Worm (Caenorhabditis elegans) whole organism, young adult: ENCODE measurements around the gene F52C9.3.
A peak's percentile ranks its signal among the peaks of the same experiment; 100 is the strongest.

ENCODE experiments used
- B0019.2 ChIP-seq: fragments of 200-800 bp; sonication (Bioruptor generic); conservative IDR thresholded peaks from 2 replicates; pipeline ENCODE4 v1.3.6; 2022; ENCODE audit warnings: missing genetic modification reagents, missing genetic modification characterization, missing compliant biosample characterization
- C06A6.2 ChIP-seq: fragments of 200-800 bp; sonication (Bioruptor generic); conservative IDR thresholded peaks from 2 replicates; pipeline ENCODE4 v1.3.6; 2022; ENCODE audit warnings: missing genetic modification characterization, missing compliant biosample characterization
- D2030.7 ChIP-seq: fragments of 200-800 bp; sonication (Bioruptor generic); IDR thresholded peaks from 2 replicates; pipeline ENCODE4 v1.3.6; 2022; ENCODE audit warnings: missing genetic modification reagents, missing genetic modification characterization, missing compliant biosample characterization
- F22D6.2 ChIP-seq: sonication (generic microtip); optimal IDR thresholded peaks from 2 replicates; lab custom pipeline; 2016; ENCODE audit warnings: mild to moderate bottlenecking, missing genetic modification characterization, missing compliant biosample characterization
- F37B4.10 ChIP-seq: fragments of 200-800 bp; sonication (Bioruptor generic); IDR thresholded peaks from 2 replicates; pipeline ENCODE4 v1.3.6; 2022; ENCODE audit warnings: missing genetic modification characterization, missing compliant biosample characterization
- F57A8.1 ChIP-seq: fragments of 200-800 bp; sonication (Bioruptor generic); optimal IDR thresholded peaks from 2 replicates; lab custom pipeline; 2018; ENCODE audit warnings: mild to moderate bottlenecking, missing genetic modification characterization, moderate library complexity, missing compliant biosample characterization
- F57C9.4 ChIP-seq: sonication (generic microtip); optimal IDR thresholded peaks from 2 replicates; lab custom pipeline; 2017; ENCODE audit warnings: mild to moderate bottlenecking, missing genetic modification characterization, missing compliant biosample characterization
- K11D2.4 ChIP-seq: fragments of 200-800 bp; sonication (Bioruptor generic); IDR thresholded peaks from 2 replicates; pipeline ENCODE4 v1.3.6; 2022; ENCODE audit warnings: missing genetic modification reagents, missing genetic modification characterization, missing compliant biosample characterization
- ZK185.1 ChIP-seq: sonication (generic microtip); optimal IDR thresholded peaks from 2 replicates; lab custom pipeline; 2016; ENCODE audit warnings: mild to moderate bottlenecking, missing genetic modification characterization, missing compliant biosample characterization; ENCODE audit not compliant: poor library complexity, severe bottlenecking
- aptf-2 ChIP-seq: fragments of 200-800 bp; sonication (Bioruptor generic); conservative IDR thresholded peaks from 2 replicates; pipeline ENCODE4 v1.3.6; 2022; ENCODE audit warnings: missing genetic modification reagents, missing genetic modification characterization, missing compliant biosample characterization
- atf-7 ChIP-seq: sonication (generic microtip); optimal IDR thresholded peaks from 2 replicates; lab custom pipeline; 2017; ENCODE audit warnings: mild to moderate bottlenecking, missing genetic modification characterization, missing compliant biosample characterization
- athp-1 ChIP-seq: sonication (generic microtip); optimal IDR thresholded peaks from 2 replicates; lab custom pipeline; 2017; ENCODE audit warnings: mild to moderate bottlenecking, missing genetic modification characterization, missing compliant biosample characterization
- attf-3 ChIP-seq: fragments of 200-800 bp; sonication (Bioruptor generic); conservative IDR thresholded peaks from 2 replicates; pipeline ENCODE4 v1.3.6; 2022; ENCODE audit warnings: missing genetic modification reagents, missing genetic modification characterization, missing compliant biosample characterization
- ccch-3 ChIP-seq: fragments of 200-800 bp; sonication (Bioruptor generic); optimal IDR thresholded peaks from 2 replicates; lab custom pipeline; 2018; ENCODE audit warnings: mild to moderate bottlenecking, missing genetic modification characterization, missing compliant biosample characterization
- cebp-1 ChIP-seq, 2 experiments: fragments of 200-800 bp in 1 of 2; sonication (Bioruptor generic) in 1 of 2; sonication (generic microtip) in 1 of 2; IDR thresholded peaks in 1 of 2; optimal IDR thresholded peaks in 1 of 2; 2 replicates each; pipeline versions ENCODE4 v1.3.6 to Lab custom; 2017 to 2022; ENCODE audit warnings: missing compliant biosample characterization in 2 of 2, missing genetic modification characterization in 2 of 2, mild to moderate bottlenecking in 1 of 2, missing genetic modification reagents in 1 of 2, moderate library complexity in 1 of 2
- ceh-27 ChIP-seq: fragments of 200-800 bp; sonication (Bioruptor generic); optimal IDR thresholded peaks from 2 replicates; lab custom pipeline; 2018; ENCODE audit warnings: mild to moderate bottlenecking, missing genetic modification characterization, moderate library complexity, missing compliant biosample characterization
- ceh-58 ChIP-seq: fragments of 200-800 bp; sonication (Bioruptor generic); IDR thresholded peaks from 2 replicates; pipeline ENCODE4 v1.3.6; 2022; ENCODE audit warnings: missing genetic modification characterization, missing compliant biosample characterization
- ceh-91 ChIP-seq: fragments of 200-800 bp; sonication (Bioruptor generic); IDR thresholded peaks from 2 replicates; pipeline ENCODE4 v1.3.6; 2022; ENCODE audit warnings: missing genetic modification reagents, missing genetic modification characterization, missing compliant biosample characterization
- dpff-1 ChIP-seq: sonication (generic microtip); optimal IDR thresholded peaks from 2 replicates; lab custom pipeline; 2017; ENCODE audit warnings: mild to moderate bottlenecking, missing genetic modification characterization, missing compliant biosample characterization
- dpl-1 ChIP-seq: fragments of 150-350 bp; optimal IDR thresholded peaks from 2 replicates; lab custom pipeline; 2014; ENCODE audit warnings: missing biosample characterization, missing genetic modification reagents, missing genetic modification characterization
- egl-18 ChIP-seq: fragments of 200-800 bp; sonication (Bioruptor generic); IDR thresholded peaks from 2 replicates; pipeline ENCODE4 v1.3.6; 2022; ENCODE audit warnings: missing genetic modification reagents, missing genetic modification characterization, missing compliant biosample characterization
- egl-44 ChIP-seq: fragments of 200-800 bp; sonication (Bioruptor generic); IDR thresholded peaks from 2 replicates; pipeline ENCODE4 v1.3.6; 2022; ENCODE audit warnings: missing genetic modification reagents, missing genetic modification characterization, missing compliant biosample characterization
- fkh-3 ChIP-seq: sonication (generic microtip); optimal IDR thresholded peaks from 2 replicates; lab custom pipeline; 2016; ENCODE audit warnings: mild to moderate bottlenecking, missing genetic modification characterization, missing compliant biosample characterization
- hmg-20 ChIP-seq: fragments of 200-800 bp; sonication (Bioruptor generic); IDR thresholded peaks from 2 replicates; pipeline ENCODE4 v1.3.6; 2022; ENCODE audit warnings: missing genetic modification reagents, missing genetic modification characterization, missing compliant biosample characterization
- hrde-1 ChIP-seq: sonication (generic microtip); optimal IDR thresholded peaks from 2 replicates; lab custom pipeline; 2016; ENCODE audit warnings: missing genetic modification characterization, mild to moderate bottlenecking, missing compliant biosample characterization, moderate library complexity, missing genotype, missing genetic modification reagents, borderline replicate concordance
- let-526 ChIP-seq: fragments of 200-800 bp; sonication (Bioruptor generic); IDR thresholded peaks from 2 replicates; pipeline ENCODE4 v1.3.6; 2022; ENCODE audit warnings: missing genetic modification reagents, missing genetic modification characterization, missing compliant biosample characterization
- let-607 ChIP-seq, 2 experiments: fragments of 200-800 bp in 1 of 2; sonication (Bioruptor generic) in 1 of 2; sonication (generic microtip) in 1 of 2; optimal IDR thresholded peaks; 2 replicates each; lab custom pipeline; 2016 to 2018; ENCODE audit warnings: mild to moderate bottlenecking in 2 of 2, missing compliant biosample characterization in 2 of 2, missing genetic modification characterization in 2 of 2, moderate library complexity in 2 of 2, missing genotype in 1 of 2
- lin-40 ChIP-seq: sonication (generic microtip); optimal IDR thresholded peaks from 2 replicates; lab custom pipeline; 2016; ENCODE audit warnings: missing genetic modification characterization, mild to moderate bottlenecking, missing compliant biosample characterization, missing genotype, missing genetic modification reagents
- madf-10 ChIP-seq: sonication (generic microtip); optimal IDR thresholded peaks from 2 replicates; lab custom pipeline; 2016; ENCODE audit warnings: mild to moderate bottlenecking, missing genetic modification characterization, missing compliant biosample characterization
- mcd-1 ChIP-seq: fragments of 200-800 bp; sonication (Bioruptor generic); IDR thresholded peaks from 2 replicates; pipeline ENCODE4 v1.3.6; 2022; ENCODE audit warnings: missing genetic modification reagents, missing genetic modification characterization, missing compliant biosample characterization
- mes-4 ChIP-seq: sonication (generic microtip); optimal IDR thresholded peaks from 2 replicates; lab custom pipeline; 2016; ENCODE audit warnings: missing genotype, missing genetic modification characterization, missing compliant biosample characterization
- nfya-1 ChIP-seq: sonication (generic microtip); optimal IDR thresholded peaks from 2 replicates; lab custom pipeline; 2017; ENCODE audit warnings: antibody characterized with exemption, missing compliant biosample characterization, missing genetic modification characterization, borderline replicate concordance; ENCODE audit not compliant: insufficient read depth
- nfya-2 ChIP-seq: fragments of 200-800 bp; sonication (Bioruptor generic); IDR thresholded peaks from 2 replicates; pipeline ENCODE4 v1.3.6; 2022; ENCODE audit warnings: missing genetic modification reagents, missing genetic modification characterization, missing compliant biosample characterization
- nhr-179 ChIP-seq: sonication (generic microtip); optimal IDR thresholded peaks from 2 replicates; lab custom pipeline; 2016; ENCODE audit warnings: mild to moderate bottlenecking, missing genetic modification characterization, missing compliant biosample characterization
- nhr-80 ChIP-seq: sonication (generic microtip); optimal IDR thresholded peaks from 2 replicates; lab custom pipeline; 2016; ENCODE audit warnings: missing genetic modification characterization, missing compliant biosample characterization
- rec-8 ChIP-seq, 2 experiments: sonication (generic microtip); optimal IDR thresholded peaks; 2 replicates each; lab custom pipeline; 2016; ENCODE audit warnings: mild to moderate bottlenecking in 2 of 2, missing genetic modification characterization in 2 of 2, missing genetic modification reagents in 2 of 2, missing genotype in 2 of 2, missing biosample characterization in 1 of 2, missing compliant biosample characterization in 1 of 2, moderate library complexity in 1 of 2
- sdz-38 ChIP-seq: sonication (generic microtip); optimal IDR thresholded peaks from 2 replicates; lab custom pipeline; 2016; ENCODE audit warnings: missing genotype, missing genetic modification characterization, missing compliant biosample characterization
- sea-2 ChIP-seq: fragments of 200-800 bp; sonication (Bioruptor generic); IDR thresholded peaks from 2 replicates; pipeline ENCODE4 v1.3.6; 2022; ENCODE audit warnings: missing genetic modification characterization, missing compliant biosample characterization
- snpc-3.4 ChIP-seq: sonication (generic microtip); optimal IDR thresholded peaks from 2 replicates; lab custom pipeline; 2017; ENCODE audit warnings: missing genetic modification characterization, mild to moderate bottlenecking, missing compliant biosample characterization, antibody characterized with exemption, moderate library complexity, missing genotype, missing genetic modification reagents
- sptf-2 ChIP-seq: fragments of 200-800 bp; sonication (Bioruptor generic); optimal IDR thresholded peaks from 2 replicates; lab custom pipeline; 2018; ENCODE audit warnings: mild to moderate bottlenecking, missing genetic modification characterization, missing compliant biosample characterization
- tbp1 ChIP-seq: fragments of 200-800 bp; sonication (Bioruptor generic); optimal IDR thresholded peaks from 2 replicates; lab custom pipeline; 2018; ENCODE audit warnings: mild to moderate bottlenecking, missing genetic modification characterization, missing compliant biosample characterization
- unc-62 ChIP-seq: fragments of 150-350 bp; optimal IDR thresholded peaks from 2 replicates; lab custom pipeline; 2014; ENCODE audit warnings: missing biosample characterization, missing genetic modification reagents, missing genetic modification characterization
- zfh-2 ChIP-seq: fragments of 200-800 bp; sonication (Bioruptor generic); conservative IDR thresholded peaks from 2 replicates; pipeline ENCODE4 v1.3.6; 2022; ENCODE audit warnings: missing genetic modification reagents, missing genetic modification characterization, missing compliant biosample characterization
- ztf-18 ChIP-seq: sonication (generic microtip); optimal IDR thresholded peaks from 2 replicates; lab custom pipeline; 2016; ENCODE audit warnings: missing genotype, mild to moderate bottlenecking, missing genetic modification characterization, missing compliant biosample characterization
- ztf-25 ChIP-seq: fragments of 200-800 bp; sonication (Bioruptor generic); IDR thresholded peaks from 2 replicates; pipeline ENCODE4 v1.3.6; 2022; ENCODE audit warnings: missing genetic modification reagents, missing genetic modification characterization, missing compliant biosample characterization
- ztf-3 ChIP-seq: fragments of 200-800 bp; sonication (Bioruptor generic); optimal IDR thresholded peaks from 2 replicates; lab custom pipeline; 2018; ENCODE audit warnings: mild to moderate bottlenecking, missing genetic modification characterization, missing compliant biosample characterization
- ztf-6 ChIP-seq: fragments of 200-800 bp; sonication (Bioruptor generic); IDR thresholded peaks from 2 replicates; pipeline ENCODE4 v1.3.6; 2022; ENCODE audit warnings: missing genetic modification reagents, missing genetic modification characterization, missing compliant biosample characterization

The F52C9.3 gene

ce11 chrIII:5294867-5295266, 26.8 kb upstream of the F52C9.3 start (continued):
- TF ChIP-seq ZK185.1 (tag; lab: Kevin White, UChicago) = peak; percentile 44
- no peak for TF ChIP-seq hrde-1 (tag; lab: Kevin White, UChicago)
- TF ChIP-seq cebp-1 (GFP tag; IDR thresholded peaks at IDR 0.05; lab: Robert Waterston, UW) = peak; percentile 43; the same call in 1 of the 2 replicates
- TF ChIP-seq cebp-1 (tag; optimal IDR thresholded peaks at IDR 0.05; lab: Kevin White, UChicago) = no peak
- no peak for TF ChIP-seq ztf-6 (GFP tag; lab: Robert Waterston, UW)
- TF ChIP-seq ccch-3 (GFP tag; lab: Kevin White, UChicago) = no peak
- no peak for TF ChIP-seq nhr-80 (tag; lab: Kevin White, UChicago)
- no peak for TF ChIP-seq K11D2.4
- no peak for TF ChIP-seq F22D6.2 (tag; lab: Kevin White, UChicago)
- TF ChIP-seq ztf-3 = no peak
- peak; percentile 73 for TF ChIP-seq ceh-27 (GFP tag; lab: Kevin White, UChicago)
- peak; percentile 34 for TF ChIP-seq sptf-2 (GFP tag; lab: Kevin White, UChicago)
- peak; percentile 70; the same call in 1 of the 2 replicates for TF ChIP-seq D2030.7 (GFP tag; lab: Robert Waterston, UW)
- peak; percentile 74 for TF ChIP-seq hmg-20 (GFP tag; lab: Robert Waterston, UW)
- peak; percentile 28 for TF ChIP-seq dpl-1 (GFP tag; lab: Kevin White, UChicago)
- peak; percentile 14 for TF ChIP-seq sdz-38
- TF ChIP-seq sea-2 (GFP tag; lab: Robert Waterston, UW) = no peak
- no peak for TF ChIP-seq fkh-3
- peak; percentile 76 for TF ChIP-seq ztf-18 (tag; lab: Kevin White, UChicago)
- TF ChIP-seq lin-40 (tag; lab: Kevin White, UChicago) = peak; percentile 38
- TF ChIP-seq nfya-1 = no peak
- TF ChIP-seq F57A8.1 (GFP tag; lab: Kevin White, UChicago) = peak; percentile 39
- no peak; the same call in 1 of the 2 replicates for TF ChIP-seq mcd-1 (GFP tag; lab: Robert Waterston, UW)
- TF ChIP-seq snpc-3.4 = peak; percentile 58
- TF ChIP-seq ceh-58 = 0 out of 2 replicates have a peak, but pooled peaks have one; percentile 55
- TF ChIP-seq madf-10 = peak; percentile 59
- TF ChIP-seq F37B4.10 (GFP tag; lab: Robert Waterston, UW) = no peak
- TF ChIP-seq C06A6.2 (GFP tag; lab: Robert Waterston, UW) = 0 out of 2 replicates have a peak, but pooled peaks have one; percentile 39
- no peak for TF ChIP-seq aptf-2 (GFP tag; lab: Robert Waterston, UW)
- peak; percentile 96 for TF ChIP-seq ztf-25 (GFP tag; lab: Robert Waterston, UW)
- peak; percentile 82 for TF ChIP-seq rec-8 (tag; optimal IDR thresholded peaks at IDR 0.05; lab: Kevin White, UChicago)
- TF ChIP-seq nfya-2 = 0 out of 2 replicates have a peak, but pooled peaks have one; percentile 61
- TF ChIP-seq nhr-179 (tag; lab: Kevin White, UChicago) = peak; percentile 5
- TF ChIP-seq ceh-91 = 0 out of 2 replicates have a peak, but pooled peaks have one; percentile 18
- TF ChIP-seq mes-4 (tag; lab: Kevin White, UChicago) = peak; percentile 42
- TF ChIP-seq dpff-1 (tag; lab: Kevin White, UChicago) = no peak
- peak; percentile 40 to 65 for TF ChIP-seq let-607 (tag; optimal IDR thresholded peaks at IDR 0.05; lab: Kevin White, UChicago)
- TF ChIP-seq atf-7 (tag; lab: Kevin White, UChicago) = peak; percentile 38
- TF ChIP-seq F57C9.4 = peak; percentile 81
- peak; percentile 70 for TF ChIP-seq egl-44 (GFP tag; lab: Robert Waterston, UW)
- 0 out of 2 replicates have a peak, but pooled peaks have one; percentile 67 for TF ChIP-seq egl-18
- TF ChIP-seq attf-3 (GFP tag; lab: Robert Waterston, UW) = peak; percentile 34; the same call in 1 of the 2 replicates
- TF ChIP-seq unc-62 (GFP tag; lab: Kevin White, UChicago) = no peak
- peak; percentile 99 for TF ChIP-seq tbp1
- TF ChIP-seq B0019.2 = no peak
- peak; percentile 43; the same call in 1 of the 2 replicates for TF ChIP-seq let-526 (GFP tag; lab: Robert Waterston, UW)
- peak; percentile 79 for TF ChIP-seq athp-1 (tag; lab: Kevin White, UChicago)
- TF ChIP-seq zfh-2 (GFP tag; lab: Robert Waterston, UW) = no peak
